Fruit fly (Drosophila melanogaster): Measurements from ENCODE around the gene CG31869.

DNA sequence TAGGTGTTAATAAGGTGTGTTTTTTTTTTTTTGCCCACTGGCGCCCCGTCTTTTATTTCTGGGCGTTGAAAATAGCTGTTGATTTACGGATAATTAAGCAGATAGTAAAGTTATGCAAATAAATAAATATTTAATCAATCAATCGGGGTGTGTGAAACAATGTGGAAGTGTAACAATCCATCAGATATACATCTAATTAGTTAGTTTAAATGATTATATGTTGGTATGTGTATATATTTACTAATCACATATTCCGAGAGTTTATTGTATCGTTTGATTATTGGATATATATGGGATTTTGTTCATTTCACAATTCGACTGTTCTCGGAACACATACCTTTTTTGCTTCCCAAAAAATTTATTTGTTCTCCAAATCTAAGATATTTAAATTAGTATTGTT, 11.0 kb downstream of the CG31869 start, which contains the start of gene CG31870:
- TF ChIP-seq psq (GFP tag; optimal IDR thresholded peaks at IDR 0.05) = no peak
- TF ChIP-seq CG6654 (GFP tag; optimal IDR thresholded peaks at IDR 0.05) = no peak
- TF ChIP-seq az2 (GFP tag; optimal IDR thresholded peaks at IDR 0.05) = no peak
- no peak for TF ChIP-seq gfzf (GFP tag; optimal IDR thresholded peaks at IDR 0.05)
- no peak for TF ChIP-seq CG9876 (GFP tag; optimal IDR thresholded peaks at IDR 0.05)
